2 fruit fly cellular contexts compared by ENCODE assay signal in genomic region chrX:16456582-16456981, dm6.
A peak's percentile ranks its signal among the peaks of the same experiment; 100 is the strongest.
TF ChIP-seq lines count a peak whose summit lies in the region.

No protein-coding gene starts in this region.

- TF ChIP-seq CTCF in whole organism, embryonic (GFP tag; optimal IDR thresholded peaks at IDR 0.05; lab: Kevin White, UChicago): no peak

TF ChIP-seq in whole organism, embryonic, 481 proteins besides CTCF, POLR2A, EP300 and RAD21 (continues in another document):
- TF ChIP-seq Blimp-1 (GFP tag; optimal IDR thresholded peaks at IDR 0.05; lab: Kevin White, UChicago): peak; percentile 91
- no peak for TF ChIP-seq tap (tag; optimal IDR thresholded peaks at IDR 0.05; lab: Kevin White, UChicago)
- TF ChIP-seq oc (tag; optimal IDR thresholded peaks at IDR 0.05; lab: Kevin White, UChicago): no peak
- peak; percentile 32; the same call in 1 of the 2 replicates for TF ChIP-seq vvl (GFP tag; IDR thresholded peaks at IDR 0.05; lab: Robert Waterston, UW)
- TF ChIP-seq Tbp (GFP tag; optimal IDR thresholded peaks at IDR 0.05; lab: Kevin White, UChicago): no peak
- no peak for TF ChIP-seq Aef1 (GFP tag; IDR thresholded peaks at IDR 0.05; lab: Robert Waterston, UW)
- TF ChIP-seq CG1792 (GFP tag; optimal IDR thresholded peaks at IDR 0.05; lab: Kevin White, UChicago): no peak
- no peak for TF ChIP-seq CG7745 (tag; optimal IDR thresholded peaks at IDR 0.05; lab: Kevin White, UChicago)
- peak; percentile 4 for TF ChIP-seq CG15601 (tag; optimal IDR thresholded peaks at IDR 0.05; lab: Kevin White, UChicago)
- peak; percentile 50 for TF ChIP-seq cg (GFP tag; optimal IDR thresholded peaks at IDR 0.05; lab: Kevin White, UChicago)
- no peak for TF ChIP-seq unc-4 (GFP tag; IDR thresholded peaks at IDR 0.05; lab: Robert Waterston, UW; ENCODE audit: partially characterized antibody)
- TF ChIP-seq CG13894 (tag; optimal IDR thresholded peaks at IDR 0.05; lab: Kevin White, UChicago): peak; percentile 3
- TF ChIP-seq dm (GFP tag; optimal IDR thresholded peaks at IDR 0.05; lab: Kevin White, UChicago): no peak
- no peak for TF ChIP-seq CG2199 (GFP tag; IDR thresholded peaks at IDR 0.05; lab: Robert Waterston, UW)
- TF ChIP-seq CG10979 (tag; optimal IDR thresholded peaks at IDR 0.05; lab: Kevin White, UChicago): peak; percentile 2
- TF ChIP-seq zen2 (GFP tag; IDR thresholded peaks at IDR 0.05; lab: Robert Waterston, UW; ENCODE audit: partially characterized antibody): no peak
- no peak for TF ChIP-seq sqz (GFP tag; optimal IDR thresholded peaks at IDR 0.05; lab: Kevin White, UChicago)
- TF ChIP-seq phol (tag; optimal IDR thresholded peaks at IDR 0.05; lab: Kevin White, UChicago): peak; percentile 13
- TF ChIP-seq CG6791 (GFP tag; IDR thresholded peaks at IDR 0.05; lab: Robert Waterston, UW; ENCODE audit: partially characterized antibody): peak; percentile 72; the same call in 2 of the 3 replicates
- TF ChIP-seq ewg (GFP tag; optimal IDR thresholded peaks at IDR 0.05; lab: Kevin White, UChicago): no peak
- TF ChIP-seq crc (GFP tag; optimal IDR thresholded peaks at IDR 0.05; lab: Kevin White, UChicago): no peak
- TF ChIP-seq Sry-β (GFP tag; optimal IDR thresholded peaks at IDR 0.05; lab: Kevin White, UChicago): no peak
- TF ChIP-seq D (optimal IDR thresholded peaks at IDR 0.05; lab: Kevin White, UChicago): no peak
- TF ChIP-seq D (GFP tag; optimal IDR thresholded peaks at IDR 0.05; lab: Kevin White, UChicago): no peak
- TF ChIP-seq cato (GFP tag; optimal IDR thresholded peaks at IDR 0.05; lab: Kevin White, UChicago; ENCODE audit: borderline replicate concordance): no peak
- no peak for TF ChIP-seq aop (GFP tag; IDR thresholded peaks at IDR 0.05; lab: Robert Waterston, UW)
- no peak for TF ChIP-seq CG13624 (GFP tag; optimal IDR thresholded peaks at IDR 0.05; lab: Kevin White, UChicago)
- TF ChIP-seq sens (GFP tag; lab: Kevin White, UChicago): peak; percentile 1
- 0 out of 2 replicates have a peak, but pooled peaks have one; percentile 52 for TF ChIP-seq ato (GFP tag; IDR thresholded peaks at IDR 0.05; lab: Robert Waterston, UW; ENCODE audit: partially characterized antibody)
- TF ChIP-seq fd3F (GFP tag; optimal IDR thresholded peaks at IDR 0.05; lab: Kevin White, UChicago): no peak
- TF ChIP-seq CG8290 (GFP tag; optimal IDR thresholded peaks at IDR 0.05; lab: Kevin White, UChicago): peak; percentile 94
- TF ChIP-seq CG8290 (tag; optimal IDR thresholded peaks at IDR 0.05; lab: Kevin White, UChicago): peak; percentile 41 to 56
- TF ChIP-seq CG15073 (GFP tag; optimal IDR thresholded peaks at IDR 0.05; lab: Kevin White, UChicago): no peak
- no peak for TF ChIP-seq gsb-n (tag; optimal IDR thresholded peaks at IDR 0.05; lab: Kevin White, UChicago)
- TF ChIP-seq CG16815 (GFP tag; optimal IDR thresholded peaks at IDR 0.05; lab: Kevin White, UChicago): no peak
- no peak for TF ChIP-seq Asciz (GFP tag; optimal IDR thresholded peaks at IDR 0.05; lab: Kevin White, UChicago)
- no peak for TF ChIP-seq CG8765 (GFP tag; IDR thresholded peaks at IDR 0.05; lab: Robert Waterston, UW)
- TF ChIP-seq Poxn (GFP tag; IDR thresholded peaks at IDR 0.05; lab: Robert Waterston, UW): no peak
- TF ChIP-seq CG31365 (tag; optimal IDR thresholded peaks at IDR 0.05; lab: Kevin White, UChicago): no peak
- no peak for TF ChIP-seq da (GFP tag; optimal IDR thresholded peaks at IDR 0.05; lab: Kevin White, UChicago)
- no peak for TF ChIP-seq CG10321 (GFP tag; IDR thresholded peaks at IDR 0.05; lab: Robert Waterston, UW)
- TF ChIP-seq CG11695 (GFP tag; IDR thresholded peaks at IDR 0.05; lab: Robert Waterston, UW): no peak
- TF ChIP-seq CG8089 (GFP tag; optimal IDR thresholded peaks at IDR 0.05; lab: Kevin White, UChicago): no peak
- TF ChIP-seq CG14710 (tag; optimal IDR thresholded peaks at IDR 0.05; lab: Kevin White, UChicago): peak; percentile 1
- TF ChIP-seq eve (GFP tag; optimal IDR thresholded peaks at IDR 0.05; lab: Kevin White, UChicago): no peak
- TF ChIP-seq Hr51 (GFP tag; optimal IDR thresholded peaks at IDR 0.05; lab: Kevin White, UChicago): no peak

TF ChIP-seq in whole organism, prepupa, 60 proteins besides CTCF, POLR2A, EP300 and RAD21:
- TF ChIP-seq net (GFP tag; optimal IDR thresholded peaks at IDR 0.05; lab: Kevin White, UChicago): no peak
- no peak for TF ChIP-seq fd85E (GFP tag; optimal IDR thresholded peaks at IDR 0.05; lab: Kevin White, UChicago)
- TF ChIP-seq dac (GFP tag; optimal IDR thresholded peaks at IDR 0.05; lab: Kevin White, UChicago): no peak
- peak; percentile 46 for TF ChIP-seq Blimp-1 (GFP tag; optimal IDR thresholded peaks at IDR 0.05; lab: Kevin White, UChicago)
- TF ChIP-seq CG8119 (GFP tag; IDR thresholded peaks at IDR 0.05; lab: Robert Waterston, UW): no peak

Comparison
In these comparisons a context has a peak if more than half of its experiments do, and no peak if none do; other contexts are left out.
1. Of the 7 proteins assayed by ChIP-seq in both whole organism, embryonic and whole organism, prepupa: peak only in whole organism, embryonic: none; only in whole organism, prepupa: none; in both: Blimp-1; in neither: 6.